Worm (Caenorhabditis elegans) whole organism, L4/young adult: Measurements from ENCODE around the gene citk-2.

Experiments
- W03F9.2 ChIP-seq: fragments of 150-350 bp; optimal IDR thresholded peaks from 2 replicates; lab custom pipeline; 2014; ENCODE audit warnings: missing biosample characterization, missing genetic modification characterization
- dao-5 ChIP-seq: sonication (generic microtip); optimal IDR thresholded peaks from 2 replicates; lab custom pipeline; 2016; ENCODE audit warnings: missing genotype, missing genetic modification characterization, moderate library complexity, missing compliant biosample characterization
- him-1 ChIP-seq: sonication (generic microtip); optimal IDR thresholded peaks from 2 replicates; lab custom pipeline; 2016; ENCODE audit warnings: missing genotype, missing genetic modification reagents, missing genetic modification characterization, missing compliant biosample characterization

DNA sequence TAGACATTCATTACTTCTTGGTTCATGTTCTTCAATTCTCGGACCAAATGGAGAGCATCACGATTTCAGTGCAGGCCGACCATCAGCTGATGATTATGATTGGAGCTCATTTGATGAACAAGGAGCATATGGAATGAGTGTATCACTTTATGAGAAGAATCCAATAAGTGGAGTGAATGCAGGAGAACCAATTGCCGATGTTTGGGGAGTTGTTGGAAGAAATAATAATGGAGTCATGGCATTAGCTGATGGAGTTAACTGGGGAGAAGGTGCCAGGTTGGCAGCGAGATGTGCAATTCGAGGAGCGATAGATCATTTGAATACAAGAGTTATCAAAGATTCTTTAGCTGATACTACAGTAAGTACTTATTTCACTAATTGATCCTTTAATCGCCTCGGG, 51.5 kb downstream of the citk-2 start:
- TF ChIP-seq dao-5 (tag; lab: Kevin White, UChicago) (no peak), him-1 (tag; lab: Kevin White, UChicago) (no peak), W03F9.2 (tag; lab: Kevin White, UChicago) (no peak)
